Fruit fly (Drosophila melanogaster) whole organism, prepupa: ENCODE data around the gene drm.

Experiments used
- Lpt ChIP-seq: fragments of 200-800 bp; sonication (Bioruptor generic); optimal IDR thresholded peaks from 3 replicates; lab custom pipeline; 2016; ENCODE audit warnings: missing biosample characterization, missing genetic modification characterization
- ss ChIP-seq, 2 experiments: fragments of 200-800 bp; sonication (Bioruptor generic); optimal IDR thresholded peaks; 2 replicates in 1 of 2; 3 replicates in 1 of 2; lab custom pipeline; 2017 to 2018; ENCODE audit warnings: mild to moderate bottlenecking in 2 of 2, missing biosample characterization in 2 of 2, missing genetic modification characterization in 2 of 2, moderate library complexity in 1 of 2

- TF ChIP-seq ss (GFP tag; optimal IDR thresholded peaks at IDR 0.05; lab: Kevin White, UChicago) (no peak), Lpt (GFP tag; lab: Kevin White, UChicago) (no peak)
Observed at dm6 chr2L:3575679-3576442, 36.8 kb downstream of the drm start, which contains the start of gene CG43815.
